Worm (Caenorhabditis elegans): ENCODE results near the gene rpl-32.

DNA sequence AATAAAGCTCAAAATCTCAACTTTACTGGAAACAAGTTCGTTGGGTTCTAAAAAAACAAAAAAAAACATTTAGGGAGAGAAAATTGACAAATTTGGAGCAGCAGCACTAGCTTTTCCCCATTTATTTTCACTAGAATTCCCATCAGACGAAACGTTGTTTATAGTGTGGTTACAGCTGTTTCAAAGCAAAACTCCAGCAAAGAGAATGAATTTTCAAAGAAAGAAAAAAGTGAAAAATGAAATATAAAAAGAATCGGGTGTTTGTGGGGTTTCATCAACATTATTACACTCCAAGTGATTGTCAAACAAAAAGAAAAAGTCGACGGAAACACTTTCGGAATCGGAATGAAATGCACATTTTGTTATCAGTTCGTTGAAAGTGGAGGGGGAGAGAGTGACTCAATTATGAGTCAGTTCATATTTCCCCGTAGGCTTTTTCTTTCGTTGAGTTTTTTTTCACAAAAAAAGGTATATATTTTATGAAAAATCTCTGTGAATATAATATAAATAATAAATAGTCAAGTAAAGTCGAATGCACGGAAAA is 37.4 kb upstream of the rpl-32 start:
- TF ChIP-seq snpc-4 (tag; optimal IDR thresholded peaks at IDR 0.05) (no peak), egl-27 (tag; optimal IDR thresholded peaks at IDR 0.05) (no peak), zag-1 (tag; optimal IDR thresholded peaks at IDR 0.05) (no peak), F13H6.1 (tag; optimal IDR thresholded peaks at IDR 0.05) (no peak), unc-62 (GFP tag; optimal IDR thresholded peaks at IDR 0.05) (no peak)

Measured in whole organism, L2 larva.